Worm (Caenorhabditis elegans) whole organism, L3 larva: ENCODE results near the gene F55C9.14.

Experiments used
- ama-1 ChIP-seq: fragments of 150-350 bp; optimal IDR thresholded peaks from 2 replicates; lab custom pipeline; 2018
- ceh-28 ChIP-seq: fragments of 150-350 bp; optimal IDR thresholded peaks from 2 replicates; lab custom pipeline; 2014; ENCODE audit warnings: missing biosample characterization, missing genetic modification reagents, missing genetic modification characterization
- nhr-11 ChIP-seq: fragments of 150-350 bp; optimal IDR thresholded peaks from 2 replicates; lab custom pipeline; 2014; ENCODE audit warnings: missing biosample characterization, missing genetic modification characterization
- nhr-28 ChIP-seq: fragments of 150-350 bp; optimal IDR thresholded peaks from 2 replicates; lab custom pipeline; 2014; ENCODE audit warnings: missing biosample characterization, missing genetic modification characterization
- zag-1 ChIP-seq: fragments of 150-350 bp; optimal IDR thresholded peaks from 2 replicates; lab custom pipeline; 2014; ENCODE audit warnings: missing biosample characterization, missing genetic modification characterization
- ztf-11 ChIP-seq: fragments of 150-350 bp; optimal IDR thresholded peaks from 2 replicates; lab custom pipeline; 2014; ENCODE audit warnings: missing biosample characterization, missing genetic modification characterization

ce11 chrV:19279888-19280287 is 19.5 kb upstream of the F55C9.14 start, which contains the start of gene F21D9.8:
- TF ChIP-seq ztf-11 (tag; lab: Kevin White, UChicago) (no peak), nhr-11 (tag; lab: Kevin White, UChicago) (no peak), nhr-28 (tag; lab: Kevin White, UChicago) (no peak), zag-1 (tag; lab: Kevin White, UChicago) (no peak), ama-1 (no peak), ceh-28 (no peak)
